Worm (Caenorhabditis elegans) whole organism, L4 larva: ENCODE results near the gene F09F9.5.
A peak's percentile ranks its signal among the peaks of the same experiment; 100 is the strongest.

Experiments
- D1046.2 ChIP-seq: fragments of 200-800 bp; sonication (Bioruptor generic); IDR thresholded peaks from 2 replicates; pipeline ENCODE4 v1.3.6; 2022; ENCODE audit warnings: missing genetic modification characterization, missing compliant biosample characterization
- F44E2.7 ChIP-seq: fragments of 200-800 bp; sonication (Bioruptor generic); IDR thresholded peaks from 2 replicates; pipeline ENCODE4 v2.1.2; 2022; ENCODE audit warnings: missing genetic modification characterization, missing compliant biosample characterization
- R02D3.7 ChIP-seq: fragments of 150-350 bp; sonication (generic microtip); optimal IDR thresholded peaks from 3 replicates; lab custom pipeline; 2014; ENCODE audit warnings: missing biosample characterization, missing genetic modification characterization
- T26A8.4 ChIP-seq: fragments of 200-800 bp; sonication (Bioruptor generic); IDR thresholded peaks from 2 replicates; pipeline ENCODE4 v1.3.6; 2022; ENCODE audit warnings: missing genetic modification characterization, missing compliant biosample characterization
- Y48G9A.11 ChIP-seq: fragments of 200-800 bp; sonication (Bioruptor generic); IDR thresholded peaks from 2 replicates; pipeline ENCODE4 v1.3.6; 2022; ENCODE audit warnings: missing genetic modification reagents, missing genetic modification characterization, missing compliant biosample characterization
- Y75B8A.6 ChIP-seq: fragments of 200-800 bp; sonication (Bioruptor generic); IDR thresholded peaks from 2 replicates; pipeline ENCODE4 v1.3.6; 2022; ENCODE audit warnings: missing genetic modification reagents, missing genetic modification characterization, missing compliant biosample characterization
- aly-2 ChIP-seq: sonication (generic microtip); optimal IDR thresholded peaks from 2 replicates; lab custom pipeline; 2018; ENCODE audit warnings: missing biosample characterization, missing genetic modification characterization
- arid-1 ChIP-seq: fragments of 200-800 bp; sonication (Bioruptor generic); conservative IDR thresholded peaks from 2 replicates; pipeline ENCODE4 v1.3.6; 2022; ENCODE audit warnings: missing genetic modification reagents, missing genetic modification characterization, missing compliant biosample characterization
- attf-4 ChIP-seq: sonication (generic microtip); optimal IDR thresholded peaks from 3 replicates; lab custom pipeline; 2017; ENCODE audit warnings: missing biosample characterization, missing genetic modification characterization
- ceh-20 ChIP-seq: fragments of 200-800 bp; sonication (Bioruptor generic); IDR thresholded peaks from 2 replicates; pipeline ENCODE4 v1.3.6; 2022; ENCODE audit warnings: missing genetic modification reagents, missing genetic modification characterization, missing compliant biosample characterization
- ceh-28 ChIP-seq: fragments of 150-350 bp; optimal IDR thresholded peaks from 2 replicates; lab custom pipeline; 2014; ENCODE audit warnings: missing biosample characterization, missing genetic modification reagents, missing genetic modification characterization
- ceh-82 ChIP-seq: sonication (generic microtip); optimal IDR thresholded peaks from 2 replicates; lab custom pipeline; 2017; ENCODE audit warnings: missing biosample characterization, missing genetic modification characterization
- ctbp-1 ChIP-seq: fragments of 200-800 bp; sonication (Bioruptor generic); IDR thresholded peaks from 2 replicates; pipeline ENCODE4 v1.3.6; 2022; ENCODE audit warnings: missing genetic modification reagents, missing genetic modification characterization, missing compliant biosample characterization
- daf-16 ChIP-seq, 3 experiments: sonication (generic microtip); optimal IDR thresholded peaks; 2 replicates each; lab custom pipeline; 2016 to 2017; ENCODE audit warnings: missing genetic modification characterization in 3 of 3, missing genetic modification reagents in 3 of 3, mild to moderate bottlenecking in 2 of 3, missing compliant biosample characterization in 2 of 3, missing biosample characterization in 1 of 3, moderate library complexity in 1 of 3
- dmd-8 ChIP-seq: fragments of 200-800 bp; sonication (Bioruptor generic); IDR thresholded peaks from 2 replicates; pipeline ENCODE4 v1.3.6; 2022; ENCODE audit warnings: missing genetic modification characterization, missing compliant biosample characterization
- dve-1 ChIP-seq: sonication (generic microtip); optimal IDR thresholded peaks from 2 replicates; lab custom pipeline; 2017; ENCODE audit warnings: antibody characterized with exemption, mild to moderate bottlenecking, missing genetic modification characterization, missing compliant biosample characterization; ENCODE audit not compliant: insufficient read depth
- fos-1 ChIP-seq: fragments of 150-350 bp; optimal IDR thresholded peaks from 2 replicates; lab custom pipeline; 2014; ENCODE audit warnings: missing biosample characterization, missing genetic modification characterization
- hlh-11 ChIP-seq: fragments of 200-800 bp; sonication (Bioruptor generic); optimal IDR thresholded peaks from 2 replicates; lab custom pipeline; 2018; ENCODE audit warnings: mild to moderate bottlenecking, missing genetic modification characterization, missing compliant biosample characterization
- hlh-30 ChIP-seq: sonication (generic microtip); optimal IDR thresholded peaks from 2 replicates; lab custom pipeline; 2017; ENCODE audit warnings: antibody characterized with exemption, mild to moderate bottlenecking, missing genetic modification characterization, missing compliant biosample characterization; ENCODE audit not compliant: insufficient read depth
- hmg-1.1 ChIP-seq: fragments of 200-800 bp; sonication (Bioruptor generic); IDR thresholded peaks from 2 replicates; pipeline ENCODE4 v1.3.6; 2022; ENCODE audit warnings: missing genetic modification reagents, missing genetic modification characterization, missing compliant biosample characterization
- lin-15B ChIP-seq: fragments of 150-350 bp; sonication (generic microtip); optimal IDR thresholded peaks from 3 replicates; lab custom pipeline; 2014; ENCODE audit warnings: missing biosample characterization, missing genetic modification characterization
- madf-9 ChIP-seq: fragments of 200-800 bp; sonication (Bioruptor generic); conservative IDR thresholded peaks from 2 replicates; pipeline ENCODE4 v1.3.6; 2022; ENCODE audit warnings: missing genetic modification reagents, missing genetic modification characterization, missing compliant biosample characterization
- mep-1 ChIP-seq: fragments of 150-350 bp; sonication (generic microtip); optimal IDR thresholded peaks from 3 replicates; lab custom pipeline; 2014; ENCODE audit warnings: missing biosample characterization, missing genetic modification characterization
- mes-2 ChIP-seq: sonication (generic microtip); optimal IDR thresholded peaks from 2 replicates; lab custom pipeline; 2016; ENCODE audit warnings: missing genotype, mild to moderate bottlenecking, missing genetic modification characterization, missing compliant biosample characterization; ENCODE audit not compliant: poor library complexity, severe bottlenecking
- mxl-3 ChIP-seq: fragments of 200-800 bp; sonication (Bioruptor generic); optimal IDR thresholded peaks from 2 replicates; lab custom pipeline; 2018; ENCODE audit warnings: mild to moderate bottlenecking, missing genetic modification characterization, missing compliant biosample characterization
- nhr-102 ChIP-seq: sonication (generic microtip); optimal IDR thresholded peaks from 2 replicates; lab custom pipeline; 2016; ENCODE audit warnings: mild to moderate bottlenecking, missing genetic modification characterization, moderate library complexity, missing compliant biosample characterization
- nhr-25 ChIP-seq: sonication (generic microtip); optimal IDR thresholded peaks from 2 replicates; lab custom pipeline; 2017; ENCODE audit warnings: missing genetic modification characterization, mild to moderate bottlenecking, missing compliant biosample characterization, antibody characterized with exemption, moderate library complexity, borderline replicate concordance; ENCODE audit not compliant: insufficient read depth
- nhr-28 ChIP-seq: fragments of 150-350 bp; optimal IDR thresholded peaks from 2 replicates; lab custom pipeline; 2014; ENCODE audit warnings: missing biosample characterization, missing genetic modification characterization
- nhr-76 ChIP-seq: fragments of 150-350 bp; optimal IDR thresholded peaks from 2 replicates; lab custom pipeline; 2014; ENCODE audit warnings: missing biosample characterization, missing genetic modification characterization
- rbr-2 ChIP-seq: sonication (generic microtip); optimal IDR thresholded peaks from 2 replicates; lab custom pipeline; 2016; ENCODE audit warnings: missing genotype, missing genetic modification characterization, missing compliant biosample characterization
- saeg-2 ChIP-seq: fragments of 200-800 bp; sonication (Bioruptor generic); IDR thresholded peaks from 2 replicates; pipeline ENCODE4 v1.3.6; 2022; ENCODE audit warnings: missing genetic modification reagents, missing genetic modification characterization, missing compliant biosample characterization
- sdz-12 ChIP-seq: fragments of 200-800 bp; sonication (Bioruptor generic); optimal IDR thresholded peaks from 2 replicates; lab custom pipeline; 2018; ENCODE audit warnings: mild to moderate bottlenecking, missing genetic modification characterization, missing compliant biosample characterization
- skn-1 ChIP-seq: fragments of 150-350 bp; optimal IDR thresholded peaks from 2 replicates; lab custom pipeline; 2014; ENCODE audit warnings: missing biosample characterization, missing genetic modification characterization
- snpc-1.2 ChIP-seq: fragments of 200-800 bp; sonication (Bioruptor generic); IDR thresholded peaks from 2 replicates; pipeline ENCODE4 v1.3.6; 2022; ENCODE audit warnings: missing genetic modification reagents, missing genetic modification characterization, missing compliant biosample characterization
- snpc-4 ChIP-seq: fragments of 150-350 bp; optimal IDR thresholded peaks from 2 replicates; lab custom pipeline; 2014; ENCODE audit warnings: missing biosample characterization, missing genetic modification characterization
- tag-97 ChIP-seq: fragments of 200-800 bp; sonication (Bioruptor generic); IDR thresholded peaks from 2 replicates; pipeline ENCODE4 v1.3.6; 2022; ENCODE audit warnings: missing genetic modification characterization, missing compliant biosample characterization
- unc-62 ChIP-seq, 3 experiments: fragments of 150-350 bp in 1 of 3; sonication (generic microtip); optimal IDR thresholded peaks in 2 of 3; peaks in 1 of 3; 1 replicate in 1 of 3; 2 replicates in 2 of 3; lab custom pipeline; 2014 to 2017; ENCODE audit warnings: missing biosample characterization in 3 of 3, missing genetic modification characterization in 3 of 3, missing genetic modification reagents in 3 of 3, missing genotype in 1 of 3
- vab-7 ChIP-seq: fragments of 200-800 bp; sonication (Bioruptor generic); IDR thresholded peaks from 2 replicates; pipeline ENCODE4 v1.3.6; 2022; ENCODE audit warnings: missing genetic modification reagents, missing genetic modification characterization, missing compliant biosample characterization
- zfp-3 ChIP-seq: fragments of 200-800 bp; sonication (Bioruptor generic); conservative IDR thresholded peaks from 2 replicates; pipeline ENCODE4 v1.3.6; 2022; ENCODE audit warnings: missing genetic modification reagents, missing genetic modification characterization, missing compliant biosample characterization
- zip-11 ChIP-seq: fragments of 200-800 bp; sonication (Bioruptor generic); IDR thresholded peaks from 2 replicates; pipeline ENCODE4 v1.3.6; 2022; ENCODE audit warnings: missing genetic modification characterization, missing compliant biosample characterization
- zip-2 ChIP-seq: fragments of 150-350 bp; optimal IDR thresholded peaks from 2 replicates; lab custom pipeline; 2014; ENCODE audit warnings: missing biosample characterization, missing genetic modification characterization
- ztf-11 ChIP-seq: fragments of 150-350 bp; optimal IDR thresholded peaks from 2 replicates; lab custom pipeline; 2014; ENCODE audit warnings: missing biosample characterization, missing genetic modification characterization

The F09F9.5 gene

DNA sequence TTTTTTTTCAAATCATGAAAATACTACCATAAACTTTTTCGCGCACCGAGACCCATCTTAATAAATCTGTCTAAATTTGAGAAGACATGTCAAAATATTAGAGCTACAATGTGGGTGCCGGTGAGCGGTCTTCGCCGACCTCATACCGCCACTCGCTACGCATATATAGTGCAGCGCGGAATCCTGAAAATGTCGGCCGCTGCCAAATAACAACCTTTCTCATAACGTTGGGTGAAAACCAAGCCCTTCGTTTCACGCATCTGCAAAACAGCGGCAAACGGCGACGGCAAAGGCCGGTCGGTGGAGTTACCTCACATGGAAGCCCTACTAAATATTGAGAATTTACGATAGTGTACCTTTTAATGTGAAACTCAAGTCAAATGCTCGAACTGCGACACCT, 14.7 kb upstream of the F09F9.5 start:
- TF ChIP-seq zip-11 (GFP tag; lab: Robert Waterston, UW) = no peak
- no peak for TF ChIP-seq saeg-2
- TF ChIP-seq snpc-4 (tag; lab: Kevin White, UChicago) = peak; percentile 45
- TF ChIP-seq nhr-25 (tag; lab: Kevin White, UChicago) = no peak
- no peak for TF ChIP-seq vab-7 (GFP tag; lab: Robert Waterston, UW)
- no peak for TF ChIP-seq skn-1
- TF ChIP-seq snpc-1.2 (GFP tag; lab: Robert Waterston, UW) = 0 out of 2 replicates have a peak, but pooled peaks have one; percentile 36
- no peak for TF ChIP-seq zip-2 (tag; lab: Kevin White, UChicago)
- TF ChIP-seq madf-9 (GFP tag; lab: Robert Waterston, UW) = no peak
- TF ChIP-seq Y75B8A.6 (GFP tag; lab: Robert Waterston, UW) = no peak

DNA sequence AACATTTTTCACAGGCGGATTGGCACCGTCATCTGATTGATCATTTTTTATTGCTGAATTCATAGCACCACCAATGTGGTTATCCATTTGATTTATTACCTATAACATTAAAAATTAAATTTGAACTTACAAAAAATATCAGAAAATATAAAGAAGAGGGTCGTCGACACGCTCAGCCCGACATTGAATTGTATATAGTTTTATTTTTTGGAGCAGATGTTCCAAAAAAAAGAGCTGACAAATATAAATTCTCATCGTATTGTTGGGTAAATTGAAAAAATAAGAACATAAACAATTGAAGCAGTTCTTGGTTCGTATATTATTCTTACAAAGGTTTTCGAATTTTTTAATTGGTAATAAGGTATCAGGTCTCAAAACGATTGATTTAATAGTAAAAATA, 13.3 kb upstream of the F09F9.5 start, which contains the start of gene R02E4.1:
TSS of gene R02E4.1 (minus strand) at position 101 of the 400 bp plus-strand sequence.
- no peak for TF ChIP-seq saeg-2
- TF ChIP-seq lin-15B (tag; lab: Kevin White, UChicago) = no peak
- TF ChIP-seq skn-1 = no peak
- TF ChIP-seq daf-16 (GFP tag; optimal IDR thresholded peaks at IDR 0.05; lab: Kevin White, UChicago) = no peak
- TF ChIP-seq daf-16 (tag; optimal IDR thresholded peaks at IDR 0.05; lab: Kevin White, UChicago) = no peak
- no peak for TF ChIP-seq hmg-1.1 (GFP tag; lab: Robert Waterston, UW)
- TF ChIP-seq arid-1 (GFP tag; lab: Robert Waterston, UW) = no peak
- TF ChIP-seq mep-1 (tag; lab: Kevin White, UChicago) = no peak
- no peak for TF ChIP-seq rbr-2 (tag; lab: Kevin White, UChicago)
- TF ChIP-seq mxl-3 (GFP tag; lab: Kevin White, UChicago) = no peak
- TF ChIP-seq zfp-3 (GFP tag; lab: Robert Waterston, UW) = no peak
- no peak for TF ChIP-seq nhr-25 (tag; lab: Kevin White, UChicago)
- TF ChIP-seq Y75B8A.6 (GFP tag; lab: Robert Waterston, UW) = no peak
- TF ChIP-seq attf-4 (tag; lab: Kevin White, UChicago) = no peak
- TF ChIP-seq ceh-82 (tag; lab: Kevin White, UChicago) = no peak
- TF ChIP-seq, all 104 proteins: peak for 0

DNA sequence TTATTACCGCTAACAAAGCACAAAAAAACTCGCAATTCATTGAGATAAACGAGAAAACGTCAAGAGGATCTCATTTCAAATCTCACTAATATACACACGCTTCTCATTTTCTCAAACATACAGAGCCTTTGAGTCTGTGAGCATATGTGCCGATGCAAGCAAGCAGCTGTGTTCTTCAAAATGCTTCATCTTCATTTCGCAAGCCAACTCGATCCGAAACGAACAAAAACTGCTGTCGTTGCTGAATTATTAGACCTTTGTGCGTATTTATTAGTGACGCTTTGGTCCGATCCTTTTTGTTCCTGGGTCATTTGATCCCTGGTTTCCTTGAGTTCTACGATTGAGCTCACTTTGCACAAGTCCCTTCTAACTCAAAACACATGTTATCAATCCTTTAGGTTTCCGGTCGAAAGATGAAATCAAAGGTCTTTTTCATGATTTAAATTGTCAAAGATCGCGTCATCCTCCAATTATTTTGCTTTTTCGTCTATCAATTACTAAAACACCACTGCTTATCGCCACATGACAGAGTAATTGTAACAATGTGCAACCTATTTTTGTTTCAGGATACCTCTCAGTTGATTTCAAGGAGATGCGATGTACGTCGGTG, 10.7 kb upstream of the F09F9.5 start, which contains the start of gene R02E4.2:
TSS of gene R02E4.2 (plus strand) at position 560 of the 610 bp plus-strand sequence.
- TF ChIP-seq hlh-30 (tag; lab: Kevin White, UChicago) = no peak
- TF ChIP-seq ctbp-1 (GFP tag; lab: Robert Waterston, UW) = no peak
- peak in 1 of 2 experiments; percentile 67 for TF ChIP-seq unc-62 (GFP tag; optimal IDR thresholded peaks at IDR 0.05 in 1 of 2; lab: Kevin White, UChicago)
- TF ChIP-seq unc-62 (tag; optimal IDR thresholded peaks at IDR 0.05; lab: Kevin White, UChicago) = no peak
- TF ChIP-seq, all 104 proteins: peak for 1

DNA sequence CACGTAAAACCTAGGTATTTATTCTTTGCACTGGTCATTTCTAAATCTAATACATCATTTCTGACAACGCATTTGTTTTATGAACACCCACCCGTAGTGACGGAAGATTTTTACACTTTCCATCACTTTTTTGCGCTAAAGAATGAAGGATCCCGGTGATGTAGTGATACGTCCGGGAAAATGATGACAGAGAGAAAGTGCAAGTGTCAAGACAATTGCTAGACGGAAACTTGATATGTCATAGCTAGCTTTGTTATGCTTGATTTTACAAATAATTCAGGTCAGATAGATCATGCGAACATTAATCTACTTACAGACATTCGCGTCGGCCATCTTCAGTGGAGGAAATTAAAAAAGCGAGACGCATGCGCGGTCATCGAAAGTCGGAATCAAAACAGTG, 7.8 kb upstream of the F09F9.5 start:
- no peak for TF ChIP-seq F44E2.7 (GFP tag; lab: Robert Waterston, UW)
- TF ChIP-seq nhr-28 = peak; percentile 15
- TF ChIP-seq R02D3.7 (tag; lab: Kevin White, UChicago) = no peak
- TF ChIP-seq unc-62 (GFP tag; optimal IDR thresholded peaks at IDR 0.05 in 1 of 2; lab: Kevin White, UChicago) = peak in 1 of 2 experiments; percentile 72
- TF ChIP-seq unc-62 (tag; optimal IDR thresholded peaks at IDR 0.05; lab: Kevin White, UChicago) = no peak
- no peak for TF ChIP-seq daf-16 (GFP tag; optimal IDR thresholded peaks at IDR 0.05; lab: Kevin White, UChicago)
- TF ChIP-seq daf-16 (tag; optimal IDR thresholded peaks at IDR 0.05; lab: Kevin White, UChicago) = no peak
- no peak for TF ChIP-seq aly-2 (tag; lab: Kevin White, UChicago)
- TF ChIP-seq sdz-12 (GFP tag; lab: Kevin White, UChicago) = no peak
- peak; percentile 31 for TF ChIP-seq hlh-11 (tag; lab: Kevin White, UChicago)
- no peak for TF ChIP-seq ztf-11 (tag; lab: Kevin White, UChicago)
- TF ChIP-seq fos-1 = no peak
- TF ChIP-seq T26A8.4 (GFP tag; lab: Robert Waterston, UW) = no peak; the same call in 1 of the 2 replicates
- no peak for TF ChIP-seq Y48G9A.11 (GFP tag; lab: Robert Waterston, UW)
- TF ChIP-seq ceh-20 = no peak
- no peak for TF ChIP-seq snpc-4 (tag; lab: Kevin White, UChicago)
- TF ChIP-seq dve-1 (tag; lab: Kevin White, UChicago) = no peak
- TF ChIP-seq nhr-102 (tag; lab: Kevin White, UChicago) = no peak
- TF ChIP-seq nhr-76 (tag; lab: Kevin White, UChicago) = no peak
- no peak for TF ChIP-seq mes-2 (tag; lab: Kevin White, UChicago)
- TF ChIP-seq tag-97 = no peak
- peak; percentile 5 for TF ChIP-seq hlh-30 (tag; lab: Kevin White, UChicago)
- TF ChIP-seq mep-1 (tag; lab: Kevin White, UChicago) = no peak
- TF ChIP-seq dmd-8 = no peak
- TF ChIP-seq ceh-28 (tag; lab: Kevin White, UChicago) = no peak
- TF ChIP-seq D1046.2 (GFP tag; lab: Robert Waterston, UW) = no peak
